Worm (Caenorhabditis elegans): ENCODE measurements around the gene fbxa-155.

fbxa-155 gene

ce11 chrIII:10040013-10040412 is 30.0 kb upstream of the fbxa-155 start, which contains the start of gene T16G12.7:
T16G12.7 (minus strand) TSS chrIII:10040113.
- TF ChIP-seq snpc-4 (tag; optimal IDR thresholded peaks at IDR 0.05), result no peak
- no peak for TF ChIP-seq nhr-28 (tag; optimal IDR thresholded peaks at IDR 0.05)
- no peak for TF ChIP-seq nfya-1 (tag; optimal IDR thresholded peaks at IDR 0.05; ENCODE audit: insufficient read depth)
- TF ChIP-seq ceh-16 (tag; optimal IDR thresholded peaks at IDR 0.05), result no peak
- no peak for TF ChIP-seq lsy-12 (tag; optimal IDR thresholded peaks at IDR 0.05)
- no peak for TF ChIP-seq unc-39 (tag; optimal IDR thresholded peaks at IDR 0.05)
- no peak for TF ChIP-seq nhr-76 (tag; optimal IDR thresholded peaks at IDR 0.05)
- no peak for TF ChIP-seq nhr-43 (tag; optimal IDR thresholded peaks at IDR 0.05; ENCODE audit: poor library complexity, severe bottlenecking)
- no peak for TF ChIP-seq jun-1 (tag; optimal IDR thresholded peaks at IDR 0.05)
- no peak for TF ChIP-seq ztf-4 (tag; optimal IDR thresholded peaks at IDR 0.05)
- no peak for TF ChIP-seq ztf-11 (tag; optimal IDR thresholded peaks at IDR 0.05)

ce11 chrIII:10037150-10037549 is 27.1 kb upstream of the fbxa-155 start, which contains the start of gene M04D8.7:
M04D8.7 (plus strand) TSS chrIII:10037450.
- TF ChIP-seq fkh-10 (GFP tag; optimal IDR thresholded peaks at IDR 0.05) (peak; percentile 1), daf-12 (tag; optimal IDR thresholded peaks at IDR 0.05) (no peak)

ce11 chrIII:10035783-10036182 is 25.8 kb upstream of the fbxa-155 start, which contains the start of gene xbx-3:
xbx-3 (plus strand) TSS chrIII:10035945.
- no peak for TF ChIP-seq egl-5 (tag; optimal IDR thresholded peaks at IDR 0.05)
- peak; percentile 79 for TF ChIP-seq nhr-11 (tag; optimal IDR thresholded peaks at IDR 0.05)
- TF ChIP-seq ZK546.5 (tag; optimal IDR thresholded peaks at IDR 0.05), result no peak

- TF ChIP-seq sea-2 (GFP tag; optimal IDR thresholded peaks at IDR 0.05), result no peak
- no peak for TF ChIP-seq pqm-1 (tag; optimal IDR thresholded peaks at IDR 0.05)
- no peak for TF ChIP-seq lin-39 (tag; optimal IDR thresholded peaks at IDR 0.05)
- TF ChIP-seq eor-1 (tag; optimal IDR thresholded peaks at IDR 0.05), result no peak
- TF ChIP-seq aly-2 (tag; optimal IDR thresholded peaks at IDR 0.05), result no peak
- TF ChIP-seq nhr-23 (tag; optimal IDR thresholded peaks at IDR 0.05), result no peak
- no peak for TF ChIP-seq ztf-4 (tag; optimal IDR thresholded peaks at IDR 0.05)
Observed at ce11 chrIII:10033881-10034280, 23.9 kb upstream of the fbxa-155 start, which contains the start of gene M04D8.8. M04D8.8 (plus strand) TSS chrIII:10034181.

ce11 chrIII:10033213-10033612 is 23.2 kb upstream of the fbxa-155 start, which contains the start of gene M04D8.5:
M04D8.5 (minus strand) TSS chrIII:10033313.
- TF ChIP-seq nfya-1 (tag; optimal IDR thresholded peaks at IDR 0.05; ENCODE audit: insufficient read depth), result no peak
- no peak for TF ChIP-seq ceh-9 (tag; optimal IDR thresholded peaks at IDR 0.05)
- TF ChIP-seq hmg-11 (tag; optimal IDR thresholded peaks at IDR 0.05), result no peak
- no peak for TF ChIP-seq nhr-77 (tag; optimal IDR thresholded peaks at IDR 0.05)
- TF ChIP-seq ceh-82 (tag; optimal IDR thresholded peaks at IDR 0.05), result no peak
- TF ChIP-seq R02D3.7 (tag; optimal IDR thresholded peaks at IDR 0.05), result no peak
- no peak for TF ChIP-seq ceh-28 (tag; optimal IDR thresholded peaks at IDR 0.05)
- TF ChIP-seq elt-1 (tag; optimal IDR thresholded peaks at IDR 0.05), result no peak
- TF ChIP-seq sea-2 (GFP tag; optimal IDR thresholded peaks at IDR 0.05), result no peak
- no peak for TF ChIP-seq nhr-43 (tag; optimal IDR thresholded peaks at IDR 0.05; ENCODE audit: poor library complexity, severe bottlenecking)
- TF ChIP-seq elt-2 (tag; optimal IDR thresholded peaks at IDR 0.05), result no peak
- TF ChIP-seq fos-1 (tag; optimal IDR thresholded peaks at IDR 0.05), result no peak
- no peak for TF ChIP-seq ztf-4 (tag; optimal IDR thresholded peaks at IDR 0.05)
- no peak for TF ChIP-seq nhr-28 (tag; optimal IDR thresholded peaks at IDR 0.05)
- TF ChIP-seq skn-1 (tag; optimal IDR thresholded peaks at IDR 0.05), result no peak
- no peak for TF ChIP-seq unc-39 (tag; optimal IDR thresholded peaks at IDR 0.05)
- no peak for TF ChIP-seq unc-62 (GFP tag; optimal IDR thresholded peaks at IDR 0.05)
- no peak for TF ChIP-seq pqm-1 (tag; optimal IDR thresholded peaks at IDR 0.05)

ce11 chrIII:10030549-10030948 is 20.5 kb upstream of the fbxa-155 start, which contains the start of gene M04D8.4:
M04D8.4 (minus strand) TSS chrIII:10030649.
- TF ChIP-seq lsy-12 (tag; optimal IDR thresholded peaks at IDR 0.05) (no peak), nhr-25 (tag; optimal IDR thresholded peaks at IDR 0.05) (no peak), ZK546.5 (tag; optimal IDR thresholded peaks at IDR 0.05) (no peak)
